Worm (Caenorhabditis elegans) whole organism, mixed stage, embryonic: ENCODE data around the gene T16H12.9.

ENCODE experiments used
- M03D4.4 ChIP-seq: sonication (generic microtip); optimal IDR thresholded peaks from 2 replicates; lab custom pipeline; 2017; ENCODE audit warnings: mild to moderate bottlenecking, missing genetic modification characterization, missing compliant biosample characterization
- blmp-1 ChIP-seq: fragments of 150-350 bp; optimal IDR thresholded peaks from 2 replicates; lab custom pipeline; 2014; ENCODE audit warnings: missing biosample characterization, missing genetic modification characterization
- ceh-39 ChIP-seq: fragments of 150-350 bp; optimal IDR thresholded peaks from 2 replicates; lab custom pipeline; 2014; ENCODE audit warnings: missing biosample characterization, missing genetic modification characterization
- ceh-43 ChIP-seq: fragments of 200-800 bp; sonication (Bioruptor generic); optimal IDR thresholded peaks from 2 replicates; lab custom pipeline; 2018; ENCODE audit warnings: mild to moderate bottlenecking, missing genetic modification characterization, moderate library complexity, missing compliant biosample characterization
- ces-1 ChIP-seq: fragments of 150-350 bp; optimal IDR thresholded peaks from 2 replicates; lab custom pipeline; 2014; ENCODE audit warnings: missing biosample characterization, missing genetic modification reagents, missing genetic modification characterization
- cnd-1 ChIP-seq: fragments of 200-800 bp; sonication (Bioruptor generic); optimal IDR thresholded peaks from 2 replicates; lab custom pipeline; 2018; ENCODE audit warnings: mild to moderate bottlenecking, missing genetic modification characterization, missing compliant biosample characterization
- drap-1 ChIP-seq: fragments of 200-800 bp; sonication (Bioruptor generic); optimal IDR thresholded peaks from 3 replicates; lab custom pipeline; 2018; ENCODE audit warnings: mild to moderate bottlenecking, missing genetic modification characterization, missing compliant biosample characterization
- elt-3 ChIP-seq: fragments of 150-350 bp; optimal IDR thresholded peaks from 2 replicates; lab custom pipeline; 2014; ENCODE audit warnings: missing biosample characterization, missing genetic modification characterization
- flh-1 ChIP-seq: fragments of 200-800 bp; sonication (Bioruptor generic); optimal IDR thresholded peaks from 2 replicates; lab custom pipeline; 2018; ENCODE audit warnings: mild to moderate bottlenecking, missing genetic modification characterization, moderate library complexity, missing compliant biosample characterization
- ham-2 ChIP-seq: fragments of 200-800 bp; sonication (Bioruptor generic); optimal IDR thresholded peaks from 2 replicates; lab custom pipeline; 2018; ENCODE audit warnings: mild to moderate bottlenecking, missing genetic modification characterization, missing compliant biosample characterization
- hlh-1 ChIP-seq: fragments of 150-350 bp; optimal IDR thresholded peaks from 2 replicates; lab custom pipeline; 2014; ENCODE audit warnings: missing biosample characterization, missing genetic modification reagents, missing genetic modification characterization
- lin-13 ChIP-seq: fragments of 150-350 bp; optimal IDR thresholded peaks from 2 replicates; lab custom pipeline; 2014; ENCODE audit warnings: missing biosample characterization, missing genetic modification characterization
- lin-32 ChIP-seq: fragments of 200-800 bp; sonication (Bioruptor generic); optimal IDR thresholded peaks from 2 replicates; lab custom pipeline; 2018; ENCODE audit warnings: mild to moderate bottlenecking, missing genetic modification characterization, missing compliant biosample characterization
- lsy-2 ChIP-seq: fragments of 150-350 bp; optimal IDR thresholded peaks from 2 replicates; lab custom pipeline; 2014; ENCODE audit warnings: missing biosample characterization, missing genetic modification characterization
- mab-5 ChIP-seq: fragments of 150-350 bp; optimal IDR thresholded peaks from 2 replicates; lab custom pipeline; 2014; ENCODE audit warnings: missing biosample characterization, missing genetic modification characterization
- mep-1 ChIP-seq: fragments of 150-350 bp; optimal IDR thresholded peaks from 2 replicates; lab custom pipeline; 2017; ENCODE audit warnings: missing biosample characterization, missing genetic modification reagents, missing genetic modification characterization, inconsistent platforms
- mls-2 ChIP-seq: sonication (generic microtip); optimal IDR thresholded peaks from 2 replicates; lab custom pipeline; 2016; ENCODE audit warnings: mild to moderate bottlenecking, missing genetic modification characterization, moderate library complexity, missing compliant biosample characterization
- nhr-12 ChIP-seq: fragments of 150-350 bp; optimal IDR thresholded peaks from 2 replicates; lab custom pipeline; 2014; ENCODE audit warnings: missing biosample characterization, missing genetic modification characterization
- nhr-2 ChIP-seq: fragments of 150-350 bp; optimal IDR thresholded peaks from 2 replicates; lab custom pipeline; 2014; ENCODE audit warnings: missing biosample characterization, missing genetic modification characterization
- nhr-237 ChIP-seq: fragments of 150-350 bp; optimal IDR thresholded peaks from 2 replicates; lab custom pipeline; 2014; ENCODE audit warnings: missing biosample characterization, missing genetic modification characterization
- nhr-28 ChIP-seq: fragments of 150-350 bp; optimal IDR thresholded peaks from 2 replicates; lab custom pipeline; 2014; ENCODE audit warnings: missing biosample characterization, missing genetic modification characterization
- nhr-76 ChIP-seq: sonication (generic microtip); optimal IDR thresholded peaks from 2 replicates; lab custom pipeline; 2017; ENCODE audit warnings: missing biosample characterization, missing genetic modification characterization
- pha-4 ChIP-seq: fragments of 150-350 bp; optimal IDR thresholded peaks from 2 replicates; lab custom pipeline; 2018; ENCODE audit warnings: missing biosample characterization, missing genetic modification reagents, missing genetic modification characterization
- sem-2 ChIP-seq: fragments of 200-800 bp; sonication (Bioruptor generic); optimal IDR thresholded peaks from 2 replicates; lab custom pipeline; 2018; ENCODE audit warnings: mild to moderate bottlenecking, missing genetic modification characterization, missing compliant biosample characterization
- snpc-4 ChIP-seq: fragments of 150-350 bp; optimal IDR thresholded peaks from 2 replicates; lab custom pipeline; 2014; ENCODE audit warnings: missing biosample characterization, missing genetic modification characterization
- sptf-1 ChIP-seq: sonication (generic microtip); optimal IDR thresholded peaks from 2 replicates; lab custom pipeline; 2017; ENCODE audit warnings: mild to moderate bottlenecking, missing genetic modification characterization, moderate library complexity, missing compliant biosample characterization
- tbx-8 ChIP-seq: fragments of 200-800 bp; sonication (Bioruptor generic); optimal IDR thresholded peaks from 2 replicates; lab custom pipeline; 2018; ENCODE audit warnings: mild to moderate bottlenecking, missing genetic modification characterization, moderate library complexity, missing compliant biosample characterization
- unc-120 ChIP-seq: sonication (generic microtip); optimal IDR thresholded peaks from 2 replicates; lab custom pipeline; 2017; ENCODE audit warnings: missing genetic modification characterization, missing compliant biosample characterization; ENCODE audit not compliant: poor library complexity, severe bottlenecking
- unc-39 ChIP-seq: fragments of 150-350 bp; optimal IDR thresholded peaks from 2 replicates; lab custom pipeline; 2014; ENCODE audit warnings: missing biosample characterization, missing genetic modification characterization
- unc-62 ChIP-seq: fragments of 150-350 bp; optimal IDR thresholded peaks from 2 replicates; lab custom pipeline; 2014; ENCODE audit warnings: missing biosample characterization, missing genetic modification reagents, missing genetic modification characterization
- zip-8 ChIP-seq: fragments of 150-350 bp; optimal IDR thresholded peaks from 2 replicates; lab custom pipeline; 2014; ENCODE audit warnings: missing biosample characterization, missing genetic modification characterization
- ztf-11 ChIP-seq: fragments of 150-350 bp; optimal IDR thresholded peaks from 2 replicates; lab custom pipeline; 2014; ENCODE audit warnings: missing biosample characterization, missing genetic modification characterization

Gene T16H12.9

ce11 chrIII:10095377-10095776, 13.7 kb upstream of the T16H12.9 start:
- TF ChIP-seq snpc-4 (tag; lab: Kevin White, UChicago) (no peak), ces-1 (GFP tag; lab: Kevin White, UChicago) (no peak), lsy-2 (tag; lab: Kevin White, UChicago) (no peak), sem-2 (GFP tag; lab: Kevin White, UChicago) (no peak), unc-120 (tag; lab: Kevin White, UChicago) (no peak), mab-5 (tag; lab: Kevin White, UChicago) (no peak), zip-8 (tag; lab: Kevin White, UChicago) (no peak), elt-3 (tag; lab: Kevin White, UChicago) (no peak), blmp-1 (no peak), nhr-76 (tag; lab: Kevin White, UChicago) (no peak), mls-2 (tag; lab: Kevin White, UChicago) (no peak), drap-1 (GFP tag; lab: Kevin White, UChicago) (no peak), nhr-2 (tag; lab: Kevin White, UChicago) (no peak), ham-2 (GFP tag; lab: Kevin White, UChicago) (no peak), nhr-28 (tag; lab: Kevin White, UChicago) (no peak), flh-1 (GFP tag; lab: Kevin White, UChicago) (no peak), sptf-1 (tag; lab: Kevin White, UChicago) (no peak), unc-62 (GFP tag; lab: Kevin White, UChicago) (no peak), ceh-43 (GFP tag; lab: Kevin White, UChicago) (no peak), lin-32 (GFP tag; lab: Kevin White, UChicago) (no peak)

- TF ChIP-seq nhr-28 (tag; lab: Kevin White, UChicago): no peak
- TF ChIP-seq sem-2 (GFP tag; lab: Kevin White, UChicago): no peak
- TF ChIP-seq nhr-237 (tag; lab: Kevin White, UChicago): peak; percentile 82
- TF ChIP-seq unc-62 (GFP tag; lab: Kevin White, UChicago): peak; percentile 88
- peak; percentile 78 for TF ChIP-seq mab-5 (tag; lab: Kevin White, UChicago)
- no peak for TF ChIP-seq unc-39 (tag; lab: Kevin White, UChicago)
- no peak for TF ChIP-seq lin-32 (GFP tag; lab: Kevin White, UChicago)
- peak; percentile 80 for TF ChIP-seq pha-4 (tag; lab: Kevin White, UChicago)
- peak; percentile 89 for TF ChIP-seq lsy-2 (tag; lab: Kevin White, UChicago)
- peak; percentile 91 for TF ChIP-seq hlh-1
- TF ChIP-seq elt-3 (tag; lab: Kevin White, UChicago): peak; percentile 41
- peak; percentile 52 for TF ChIP-seq ham-2 (GFP tag; lab: Kevin White, UChicago)
- TF ChIP-seq ces-1 (GFP tag; lab: Kevin White, UChicago): peak; percentile 92
- TF ChIP-seq unc-120 (tag; lab: Kevin White, UChicago): peak; percentile 72
- peak; percentile 70 for TF ChIP-seq mls-2 (tag; lab: Kevin White, UChicago)
- TF ChIP-seq ztf-11 (tag; lab: Kevin White, UChicago): peak; percentile 70
- peak; percentile 49 for TF ChIP-seq nhr-2 (tag; lab: Kevin White, UChicago)
- TF ChIP-seq ceh-39 (tag; lab: Kevin White, UChicago): peak; percentile 98
- TF ChIP-seq sptf-1 (tag; lab: Kevin White, UChicago): peak; percentile 39
- TF ChIP-seq blmp-1: no peak
- TF ChIP-seq cnd-1 (tag; lab: Kevin White, UChicago): peak; percentile 36
- peak; percentile 32 for TF ChIP-seq mep-1 (tag; lab: Kevin White, UChicago)
- TF ChIP-seq nhr-76 (tag; lab: Kevin White, UChicago): no peak
- TF ChIP-seq drap-1 (GFP tag; lab: Kevin White, UChicago): peak; percentile 72
Measured at ce11 chrIII:10096525-10096972, 12.5 kb upstream of the T16H12.9 start.

- no peak for TF ChIP-seq M03D4.4 (tag; lab: Kevin White, UChicago)
- no peak for TF ChIP-seq nhr-12
- no peak for TF ChIP-seq ceh-39 (tag; lab: Kevin White, UChicago)
- TF ChIP-seq ztf-11 (tag; lab: Kevin White, UChicago): no peak
- no peak for TF ChIP-seq lin-13 (tag; lab: Kevin White, UChicago)
- no peak for TF ChIP-seq unc-120 (tag; lab: Kevin White, UChicago)
- no peak for TF ChIP-seq mep-1 (tag; lab: Kevin White, UChicago)
- no peak for TF ChIP-seq pha-4 (tag; lab: Kevin White, UChicago)
- no peak for TF ChIP-seq elt-3 (tag; lab: Kevin White, UChicago)
- no peak for TF ChIP-seq unc-39 (tag; lab: Kevin White, UChicago)
- no peak for TF ChIP-seq hlh-1
- no peak for TF ChIP-seq ceh-43 (GFP tag; lab: Kevin White, UChicago)
- TF ChIP-seq cnd-1 (tag; lab: Kevin White, UChicago): no peak
- TF ChIP-seq nhr-237 (tag; lab: Kevin White, UChicago): no peak
- TF ChIP-seq tbx-8 (GFP tag; lab: Kevin White, UChicago): no peak
- TF ChIP-seq blmp-1: no peak
Measured at ce11 chrIII:10097981-10098380, 11.1 kb upstream of the T16H12.9 start, which contains the start of gene spop-1. TSS of gene spop-1 (minus strand) at chrIII:10098081.
